Worm (Caenorhabditis elegans) whole organism, young adult: ENCODE measurements around the gene srw-109.

Source experiments
- B0261.1 ChIP-seq: sonication (generic microtip); optimal IDR thresholded peaks from 2 replicates; lab custom pipeline; 2016; ENCODE audit warnings: mild to moderate bottlenecking, missing genetic modification characterization, moderate library complexity, missing compliant biosample characterization
- F23B12.7 ChIP-seq: sonication (generic microtip); optimal IDR thresholded peaks from 2 replicates; lab custom pipeline; 2017; ENCODE audit warnings: missing genetic modification characterization, mild to moderate bottlenecking, missing compliant biosample characterization, antibody characterized with exemption, moderate library complexity; ENCODE audit not compliant: insufficient read depth
- F37B4.10 ChIP-seq: fragments of 200-800 bp; sonication (Bioruptor generic); IDR thresholded peaks from 2 replicates; pipeline ENCODE4 v1.3.6; 2022; ENCODE audit warnings: missing genetic modification characterization, missing compliant biosample characterization
- F39B2.1 ChIP-seq: fragments of 200-800 bp; sonication (Bioruptor generic); IDR thresholded peaks from 2 replicates; pipeline ENCODE4 v1.3.6; 2022; ENCODE audit warnings: missing genetic modification reagents, missing genetic modification characterization, missing compliant biosample characterization
- F49E8.2 ChIP-seq: sonication (generic microtip); optimal IDR thresholded peaks from 3 replicates; lab custom pipeline; 2017; ENCODE audit warnings: missing genetic modification characterization, mild to moderate bottlenecking, missing compliant biosample characterization, antibody characterized with exemption, moderate library complexity; ENCODE audit not compliant: insufficient read depth
- F57A8.1 ChIP-seq: fragments of 200-800 bp; sonication (Bioruptor generic); optimal IDR thresholded peaks from 2 replicates; lab custom pipeline; 2018; ENCODE audit warnings: mild to moderate bottlenecking, missing genetic modification characterization, moderate library complexity, missing compliant biosample characterization
- Y53F4B.3 ChIP-seq: fragments of 200-800 bp; sonication (Bioruptor generic); IDR thresholded peaks from 2 replicates; pipeline ENCODE4 v1.3.6; 2022; ENCODE audit warnings: missing genetic modification reagents, missing genetic modification characterization, missing compliant biosample characterization
- Y79H2A.3 ChIP-seq: fragments of 200-800 bp; sonication (Bioruptor generic); conservative IDR thresholded peaks from 2 replicates; pipeline ENCODE4 v1.3.6; 2022; ENCODE audit warnings: missing genetic modification reagents, missing genetic modification characterization, missing compliant biosample characterization
- Y95B8A.8 ChIP-seq: fragments of 200-800 bp; sonication (Bioruptor generic); IDR thresholded peaks from 2 replicates; pipeline ENCODE4 v1.3.6; 2022; ENCODE audit warnings: missing genetic modification reagents, missing genetic modification characterization, missing compliant biosample characterization
- ama-1 ChIP-seq, 3 experiments: fragments of 150-350 bp in 1 of 3; sonication (generic microtip) in 2 of 3; optimal IDR thresholded peaks; 2 replicates each; lab custom pipeline; 2014 to 2018; ENCODE audit warnings: missing biosample characterization in 2 of 3, missing genetic modification characterization in 2 of 3, missing genetic modification reagents in 2 of 3
- aptf-3 ChIP-seq: fragments of 200-800 bp; sonication (Bioruptor generic); IDR thresholded peaks from 2 replicates; pipeline ENCODE4 v1.3.6; 2022; ENCODE audit warnings: missing genetic modification characterization, missing compliant biosample characterization
- attf-5 ChIP-seq: fragments of 200-800 bp; sonication (Bioruptor generic); optimal IDR thresholded peaks from 2 replicates; lab custom pipeline; 2018; ENCODE audit warnings: mild to moderate bottlenecking, missing genetic modification characterization, missing compliant biosample characterization
- attf-6 ChIP-seq: fragments of 200-800 bp; sonication (Bioruptor generic); IDR thresholded peaks from 2 replicates; pipeline ENCODE4 v1.3.6; 2022; ENCODE audit warnings: missing genetic modification reagents, missing genetic modification characterization, missing compliant biosample characterization
- cebp-1 ChIP-seq, 2 experiments: fragments of 200-800 bp in 1 of 2; sonication (Bioruptor generic) in 1 of 2; sonication (generic microtip) in 1 of 2; IDR thresholded peaks in 1 of 2; optimal IDR thresholded peaks in 1 of 2; 2 replicates each; pipeline versions ENCODE4 v1.3.6 to Lab custom; 2017 to 2022; ENCODE audit warnings: missing compliant biosample characterization in 2 of 2, missing genetic modification characterization in 2 of 2, mild to moderate bottlenecking in 1 of 2, missing genetic modification reagents in 1 of 2, moderate library complexity in 1 of 2
- ceh-79 ChIP-seq: sonication (generic microtip); optimal IDR thresholded peaks from 2 replicates; lab custom pipeline; 2017; ENCODE audit warnings: mild to moderate bottlenecking, missing genetic modification characterization, missing compliant biosample characterization
- chd-7 ChIP-seq: sonication (generic microtip); optimal IDR thresholded peaks from 2 replicates; lab custom pipeline; 2016; ENCODE audit warnings: mild to moderate bottlenecking, missing genetic modification characterization, moderate library complexity, missing compliant biosample characterization
- dpff-1 ChIP-seq: sonication (generic microtip); optimal IDR thresholded peaks from 2 replicates; lab custom pipeline; 2017; ENCODE audit warnings: mild to moderate bottlenecking, missing genetic modification characterization, missing compliant biosample characterization
- egl-44 ChIP-seq: fragments of 200-800 bp; sonication (Bioruptor generic); IDR thresholded peaks from 2 replicates; pipeline ENCODE4 v1.3.6; 2022; ENCODE audit warnings: missing genetic modification reagents, missing genetic modification characterization, missing compliant biosample characterization
- ets-4 ChIP-seq: fragments of 200-800 bp; sonication (Bioruptor generic); optimal IDR thresholded peaks from 2 replicates; lab custom pipeline; 2018; ENCODE audit warnings: mild to moderate bottlenecking, missing genetic modification characterization, missing compliant biosample characterization
- fkh-3 ChIP-seq: sonication (generic microtip); optimal IDR thresholded peaks from 2 replicates; lab custom pipeline; 2016; ENCODE audit warnings: mild to moderate bottlenecking, missing genetic modification characterization, missing compliant biosample characterization
- hmg-20 ChIP-seq: fragments of 200-800 bp; sonication (Bioruptor generic); IDR thresholded peaks from 2 replicates; pipeline ENCODE4 v1.3.6; 2022; ENCODE audit warnings: missing genetic modification reagents, missing genetic modification characterization, missing compliant biosample characterization
- lag-1 ChIP-seq: fragments of 200-800 bp; sonication (Bioruptor generic); IDR thresholded peaks from 2 replicates; pipeline ENCODE4 v1.3.6; 2022; ENCODE audit warnings: missing genetic modification reagents, missing genetic modification characterization, missing compliant biosample characterization
- lin-54 ChIP-seq: fragments of 200-800 bp; sonication (Bioruptor generic); optimal IDR thresholded peaks from 2 replicates; lab custom pipeline; 2018; ENCODE audit warnings: mild to moderate bottlenecking, missing genetic modification characterization, missing compliant biosample characterization
- lir-1 ChIP-seq: fragments of 200-800 bp; sonication (Bioruptor generic); conservative IDR thresholded peaks from 2 replicates; pipeline ENCODE4 v1.3.6; 2022; ENCODE audit warnings: missing genetic modification reagents, missing genetic modification characterization, missing compliant biosample characterization
- lsl-1 ChIP-seq: fragments of 200-800 bp; sonication (Bioruptor generic); optimal IDR thresholded peaks from 2 replicates; lab custom pipeline; 2018; ENCODE audit warnings: mild to moderate bottlenecking, missing genetic modification characterization, moderate library complexity, missing compliant biosample characterization
- madf-10 ChIP-seq: sonication (generic microtip); optimal IDR thresholded peaks from 2 replicates; lab custom pipeline; 2016; ENCODE audit warnings: mild to moderate bottlenecking, missing genetic modification characterization, missing compliant biosample characterization
- madf-8 ChIP-seq: fragments of 200-800 bp; sonication (Bioruptor generic); conservative IDR thresholded peaks from 2 replicates; pipeline ENCODE4 v1.3.6; 2022; ENCODE audit warnings: missing genetic modification reagents, missing genetic modification characterization, missing compliant biosample characterization
- nfya-1 ChIP-seq: sonication (generic microtip); optimal IDR thresholded peaks from 2 replicates; lab custom pipeline; 2017; ENCODE audit warnings: antibody characterized with exemption, missing compliant biosample characterization, missing genetic modification characterization, borderline replicate concordance; ENCODE audit not compliant: insufficient read depth
- nhr-120 ChIP-seq: fragments of 200-800 bp; sonication (Bioruptor generic); IDR thresholded peaks from 2 replicates; pipeline ENCODE4 v1.3.6; 2022; ENCODE audit warnings: missing genetic modification characterization, missing compliant biosample characterization
- nhr-27 ChIP-seq: fragments of 200-800 bp; sonication (Bioruptor generic); optimal IDR thresholded peaks from 2 replicates; lab custom pipeline; 2018; ENCODE audit warnings: mild to moderate bottlenecking, missing genetic modification characterization, moderate library complexity, missing compliant biosample characterization
- nhr-90 ChIP-seq: sonication (generic microtip); optimal IDR thresholded peaks from 2 replicates; lab custom pipeline; 2016; ENCODE audit warnings: missing genotype, mild to moderate bottlenecking, missing genetic modification characterization, missing compliant biosample characterization
- pbrm-1 ChIP-seq: fragments of 200-800 bp; sonication (Bioruptor generic); IDR thresholded peaks from 2 replicates; pipeline ENCODE4 v1.3.6; 2022; ENCODE audit warnings: missing genetic modification reagents, missing genetic modification characterization, missing compliant biosample characterization
- rcor-1 ChIP-seq: fragments of 200-800 bp; sonication (Bioruptor generic); IDR thresholded peaks from 2 replicates; pipeline ENCODE4 v1.3.6; 2022; ENCODE audit warnings: missing genetic modification reagents, missing genetic modification characterization, missing compliant biosample characterization
- rec-8 ChIP-seq, 2 experiments: sonication (generic microtip); optimal IDR thresholded peaks; 2 replicates each; lab custom pipeline; 2016; ENCODE audit warnings: mild to moderate bottlenecking in 2 of 2, missing genetic modification characterization in 2 of 2, missing genetic modification reagents in 2 of 2, missing genotype in 2 of 2, missing biosample characterization in 1 of 2, missing compliant biosample characterization in 1 of 2, moderate library complexity in 1 of 2
- snpc-3.4 ChIP-seq: sonication (generic microtip); optimal IDR thresholded peaks from 2 replicates; lab custom pipeline; 2017; ENCODE audit warnings: missing genetic modification characterization, mild to moderate bottlenecking, missing compliant biosample characterization, antibody characterized with exemption, moderate library complexity, missing genotype, missing genetic modification reagents
- snpc-4 ChIP-seq, 5 experiments: fragments of 150-350 bp in 1 of 5; sonication (generic microtip) in 4 of 5; optimal IDR thresholded peaks; 2 replicates each; lab custom pipeline; 2014 to 2018; ENCODE audit warnings: missing genetic modification characterization in 5 of 5, missing biosample characterization in 3 of 5, antibody characterized with exemption in 2 of 5, mild to moderate bottlenecking in 2 of 5, missing compliant biosample characterization in 2 of 5, missing genotype in 2 of 5, moderate library complexity in 2 of 5, missing genetic modification reagents in 1 of 5
- tbp1 ChIP-seq: fragments of 200-800 bp; sonication (Bioruptor generic); optimal IDR thresholded peaks from 2 replicates; lab custom pipeline; 2018; ENCODE audit warnings: mild to moderate bottlenecking, missing genetic modification characterization, missing compliant biosample characterization
- xnd-1 ChIP-seq: sonication (generic microtip); optimal IDR thresholded peaks from 2 replicates; lab custom pipeline; 2016; ENCODE audit warnings: missing genotype, missing genetic modification reagents, missing genetic modification characterization, missing compliant biosample characterization
- zfh-2 ChIP-seq: fragments of 200-800 bp; sonication (Bioruptor generic); conservative IDR thresholded peaks from 2 replicates; pipeline ENCODE4 v1.3.6; 2022; ENCODE audit warnings: missing genetic modification reagents, missing genetic modification characterization, missing compliant biosample characterization

Gene srw-109

DNA sequence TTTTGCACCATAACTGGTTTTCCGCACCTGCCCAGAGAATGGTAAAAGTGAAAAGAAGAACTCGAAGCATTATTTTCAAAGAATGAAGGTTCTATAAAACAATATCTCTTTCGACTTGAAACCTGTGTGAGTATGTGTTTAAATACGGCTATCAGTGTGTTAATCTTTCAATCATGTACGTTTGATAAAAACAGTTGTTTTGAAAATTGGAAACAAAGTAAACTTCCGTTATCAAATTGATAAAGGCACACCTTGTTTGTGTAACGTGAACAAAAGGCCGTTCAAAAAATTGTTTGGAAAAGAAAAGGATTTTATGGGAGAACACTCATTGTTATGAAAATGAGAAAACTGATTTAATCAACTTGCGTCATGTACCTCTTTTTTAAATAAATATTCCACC, 17.6 kb upstream of the srw-109 start, which contains the start of gene F48G7.7:
TSS of gene F48G7.7 (minus strand) at position 101 of the 400 bp plus-strand sequence.
- TF ChIP-seq snpc-3.4 (tag; lab: Kevin White, UChicago) (no peak), B0261.1 (tag; lab: Kevin White, UChicago) (no peak), nfya-1 (tag; lab: Kevin White, UChicago) (no peak), xnd-1 (tag; lab: Kevin White, UChicago) (no peak)

DNA sequence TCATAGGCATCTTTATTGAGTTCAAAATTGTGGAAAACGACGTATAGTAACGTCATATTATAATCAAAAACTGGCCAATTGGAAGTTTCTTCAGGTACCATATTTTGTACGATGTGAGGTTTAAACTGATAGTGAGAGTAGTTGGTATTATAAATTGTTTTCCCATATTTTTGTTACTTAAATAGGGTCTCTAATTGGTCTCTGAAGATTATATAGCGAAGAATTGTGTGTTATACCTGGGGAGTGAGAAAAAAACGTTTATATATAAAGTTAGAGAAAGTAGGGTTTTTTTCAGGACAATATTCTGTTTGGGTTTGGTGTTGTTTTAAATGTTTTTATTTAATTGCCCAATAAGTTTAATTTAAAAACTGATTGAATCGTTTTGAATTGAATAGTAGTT, 16.2 kb upstream of the srw-109 start, which contains the start of gene srt-17:
TSS of gene srt-17 (minus strand) at position 101 of the 400 bp plus-strand sequence.
- no peak for TF ChIP-seq pbrm-1 (GFP tag; lab: Robert Waterston, UW)
- TF ChIP-seq tbp1, result no peak
- TF ChIP-seq attf-6 (GFP tag; lab: Robert Waterston, UW), result no peak
- TF ChIP-seq Y79H2A.3, result no peak
- no peak for TF ChIP-seq egl-44 (GFP tag; lab: Robert Waterston, UW)
- TF ChIP-seq fkh-3 (tag; lab: Kevin White, UChicago), result no peak
- no peak for TF ChIP-seq dpff-1 (tag; lab: Kevin White, UChicago)
- TF ChIP-seq cebp-1 (GFP tag; IDR thresholded peaks at IDR 0.05; lab: Robert Waterston, UW), result no peak
- TF ChIP-seq cebp-1 (tag; optimal IDR thresholded peaks at IDR 0.05; lab: Kevin White, UChicago), result no peak
- TF ChIP-seq, all 124 proteins: peak for 0

DNA sequence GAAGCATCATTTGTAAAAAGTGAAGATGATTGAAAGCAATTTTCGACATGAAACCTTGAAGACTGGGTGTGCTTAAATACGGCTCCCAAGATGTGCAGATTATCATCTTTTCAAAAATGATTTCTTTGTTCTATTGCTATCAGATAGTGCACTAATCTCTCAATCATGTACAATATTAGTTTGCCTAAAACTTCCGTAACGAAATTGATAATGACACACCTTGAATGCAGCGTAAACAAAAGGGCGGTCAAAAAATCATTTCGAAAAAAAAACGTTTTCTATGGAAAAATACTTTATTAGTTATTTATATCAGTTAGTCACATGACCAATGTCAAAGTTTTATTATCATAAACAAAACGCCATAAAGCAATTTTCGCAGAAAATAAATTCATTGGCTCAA, 14.2 kb upstream of the srw-109 start, which contains the start of gene F48G7.5:
TSS of gene F48G7.5 (minus strand) at position 34 of the 400 bp plus-strand sequence.
- TF ChIP-seq F57A8.1 (GFP tag; lab: Kevin White, UChicago), result no peak
- TF ChIP-seq, all 124 proteins: peak for 0

DNA sequence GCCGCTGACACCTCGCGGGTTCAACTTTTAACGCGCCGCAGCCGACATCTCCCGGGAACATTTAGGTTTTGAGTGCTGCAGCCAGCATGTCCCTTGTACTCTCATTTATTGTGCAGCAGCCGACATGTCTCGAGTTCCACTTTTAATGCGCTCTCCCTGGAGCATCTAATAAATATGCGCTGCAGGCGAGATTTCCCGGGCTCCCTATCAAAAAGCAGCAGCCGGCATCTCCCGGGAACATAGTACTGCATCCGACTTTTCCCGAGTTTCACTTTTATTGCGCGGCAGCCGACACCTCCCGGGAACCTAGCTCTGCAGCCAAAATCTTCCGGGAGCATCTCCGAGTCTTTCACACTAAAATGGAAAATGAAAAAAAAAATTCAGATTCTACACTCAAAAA, 12.2 kb upstream of the srw-109 start:
- TF ChIP-seq zfh-2 (GFP tag; lab: Robert Waterston, UW) (peak; percentile 51; the same call in 1 of the 2 replicates), ets-4 (no peak)

DNA sequence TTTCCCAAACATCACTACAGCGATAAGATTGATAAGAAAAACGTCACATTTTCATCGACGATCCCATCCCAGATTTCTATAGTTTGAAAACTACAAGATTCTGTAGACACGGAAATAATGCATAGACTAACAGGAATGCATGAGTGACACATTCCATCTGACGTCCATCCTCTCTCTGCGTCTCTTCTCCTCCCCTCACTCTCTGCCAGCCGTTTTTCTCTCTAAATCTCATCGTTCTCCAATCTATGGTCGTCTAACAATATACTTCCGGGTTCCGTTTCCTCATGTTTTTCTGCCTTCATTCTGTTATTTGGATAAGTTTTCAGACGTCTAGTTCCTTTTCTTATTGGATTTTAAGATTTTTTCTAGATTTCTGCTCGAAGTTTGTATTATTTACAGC, 10.3 kb upstream of the srw-109 start, which contains the start of gene F48G7.4:
TSS of gene F48G7.4 (plus strand) at position 400 of the 400 bp plus-strand sequence.
- no peak for TF ChIP-seq madf-10
- TF ChIP-seq ceh-79, result no peak
- TF ChIP-seq F49E8.2, result no peak
- TF ChIP-seq Y79H2A.3, result no peak
- no peak for TF ChIP-seq Y53F4B.3 (GFP tag; lab: Robert Waterston, UW)
- no peak for TF ChIP-seq rcor-1 (GFP tag; lab: Robert Waterston, UW)
- TF ChIP-seq chd-7 (tag; lab: Kevin White, UChicago), result no peak
- TF ChIP-seq lir-1 (GFP tag; lab: Robert Waterston, UW), result no peak
- TF ChIP-seq lsl-1 (GFP tag; lab: Kevin White, UChicago), result no peak
- no peak for TF ChIP-seq F39B2.1
- TF ChIP-seq rec-8 (tag; optimal IDR thresholded peaks at IDR 0.05; lab: Kevin White, UChicago), result no peak
- TF ChIP-seq attf-5 (GFP tag; lab: Kevin White, UChicago), result no peak
- no peak for TF ChIP-seq nhr-90 (tag; lab: Kevin White, UChicago)
- TF ChIP-seq madf-8 (GFP tag; lab: Robert Waterston, UW), result no peak
- TF ChIP-seq lin-54, result no peak
- no peak for TF ChIP-seq nhr-120
- TF ChIP-seq hmg-20 (GFP tag; lab: Robert Waterston, UW), result no peak
- no peak for TF ChIP-seq lag-1
- no peak for TF ChIP-seq nhr-27 (tag; lab: Kevin White, UChicago)
- TF ChIP-seq snpc-3.4 (tag; lab: Kevin White, UChicago), result no peak
- TF ChIP-seq snpc-4 (GFP tag; optimal IDR thresholded peaks at IDR 0.05; lab: Kevin White, UChicago), result no peak
- peak in 1 of 4 experiments; percentile 54 for TF ChIP-seq snpc-4 (tag; optimal IDR thresholded peaks at IDR 0.05; lab: Kevin White, UChicago)
- TF ChIP-seq F37B4.10 (GFP tag; lab: Robert Waterston, UW), result no peak
- no peak for TF ChIP-seq Y95B8A.8 (GFP tag; lab: Robert Waterston, UW)
- no peak for TF ChIP-seq ama-1 (optimal IDR thresholded peaks at IDR 0.05; lab: Kevin White, UChicago)
- TF ChIP-seq ama-1 (GFP tag; optimal IDR thresholded peaks at IDR 0.05; lab: Kevin White, UChicago), result no peak
- TF ChIP-seq F23B12.7, result no peak
- no peak for TF ChIP-seq aptf-3 (GFP tag; lab: Robert Waterston, UW)
